Worm (Caenorhabditis elegans) whole organism, young adult: Measurements from ENCODE around the gene B0403.6.

Source experiments
- ceh-40 ChIP-seq: fragments of 200-800 bp; sonication (Bioruptor generic); IDR thresholded peaks from 2 replicates; pipeline ENCODE4 v1.3.6; 2022; ENCODE audit warnings: missing genetic modification characterization, missing compliant biosample characterization
- dpff-1 ChIP-seq: sonication (generic microtip); optimal IDR thresholded peaks from 2 replicates; lab custom pipeline; 2017; ENCODE audit warnings: mild to moderate bottlenecking, missing genetic modification characterization, missing compliant biosample characterization
- him-1 ChIP-seq: sonication (generic microtip); optimal IDR thresholded peaks from 2 replicates; lab custom pipeline; 2016; ENCODE audit warnings: missing genotype, missing genetic modification reagents, missing genetic modification characterization, missing compliant biosample characterization
- lin-26 ChIP-seq: fragments of 200-800 bp; sonication (Bioruptor generic); IDR thresholded peaks from 2 replicates; pipeline ENCODE4 v1.3.6; 2022; ENCODE audit warnings: missing genetic modification reagents, missing genetic modification characterization, missing compliant biosample characterization
- sea-2 ChIP-seq: fragments of 200-800 bp; sonication (Bioruptor generic); IDR thresholded peaks from 2 replicates; pipeline ENCODE4 v1.3.6; 2022; ENCODE audit warnings: missing genetic modification characterization, missing compliant biosample characterization
- snpc-4 ChIP-seq, 5 experiments: fragments of 150-350 bp in 1 of 5; sonication (generic microtip) in 4 of 5; optimal IDR thresholded peaks; 2 replicates each; lab custom pipeline; 2014 to 2018; ENCODE audit warnings: missing genetic modification characterization in 5 of 5, missing biosample characterization in 3 of 5, antibody characterized with exemption in 2 of 5, mild to moderate bottlenecking in 2 of 5, missing compliant biosample characterization in 2 of 5, missing genotype in 2 of 5, moderate library complexity in 2 of 5, missing genetic modification reagents in 1 of 5
- unc-62 ChIP-seq: fragments of 150-350 bp; optimal IDR thresholded peaks from 2 replicates; lab custom pipeline; 2014; ENCODE audit warnings: missing biosample characterization, missing genetic modification reagents, missing genetic modification characterization
- ztf-22 ChIP-seq: fragments of 200-800 bp; sonication (Bioruptor generic); optimal IDR thresholded peaks from 2 replicates; lab custom pipeline; 2018; ENCODE audit warnings: mild to moderate bottlenecking, missing genetic modification characterization, moderate library complexity, missing compliant biosample characterization

ce11 chrX:7124044-7124443, 48.9 kb upstream of the B0403.6 start:
- no peak for TF ChIP-seq ceh-40
- TF ChIP-seq unc-62 (GFP tag; lab: Kevin White, UChicago), result no peak
- no peak for TF ChIP-seq ztf-22 (GFP tag; lab: Kevin White, UChicago)
- TF ChIP-seq snpc-4 (GFP tag; optimal IDR thresholded peaks at IDR 0.05; lab: Kevin White, UChicago), result no peak
- no peak for TF ChIP-seq snpc-4 (tag; optimal IDR thresholded peaks at IDR 0.05; lab: Kevin White, UChicago)
- TF ChIP-seq dpff-1 (tag; lab: Kevin White, UChicago), result no peak
- no peak for TF ChIP-seq him-1 (tag; lab: Kevin White, UChicago)
- no peak for TF ChIP-seq lin-26 (GFP tag; lab: Robert Waterston, UW)
- TF ChIP-seq sea-2 (GFP tag; lab: Robert Waterston, UW), result no peak
